Worm (Caenorhabditis elegans): ENCODE results near the gene ZK1058.3.

DNA sequence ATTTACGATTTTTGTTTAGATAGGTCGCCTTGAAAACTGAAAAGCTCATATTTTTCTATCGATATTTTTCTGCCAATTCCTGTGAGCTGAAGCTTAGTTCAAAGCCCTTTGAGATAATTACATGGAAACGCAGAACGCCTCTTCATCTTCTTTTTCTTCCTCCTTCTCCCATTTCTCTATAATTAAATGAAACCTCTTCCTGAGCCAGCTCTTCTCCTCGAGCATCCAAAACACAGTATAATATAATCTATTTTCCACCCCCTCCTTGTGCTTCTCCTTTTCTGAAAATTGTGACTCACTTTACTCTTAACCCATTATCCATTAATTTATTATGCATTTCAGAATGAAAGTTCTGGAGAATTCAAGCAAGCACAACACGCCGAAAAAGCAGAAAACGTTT is 37.6 kb downstream of the ZK1058.3 start, which contains the start of gene F37A8.5:
- TF ChIP-seq mdl-1 (tag; optimal IDR thresholded peaks at IDR 0.05) = no peak
- no peak for TF ChIP-seq elt-2 (tag; optimal IDR thresholded peaks at IDR 0.05)
- TF ChIP-seq sea-2 (GFP tag; optimal IDR thresholded peaks at IDR 0.05) = no peak
- no peak for TF ChIP-seq ceh-82 (tag; optimal IDR thresholded peaks at IDR 0.05)
- TF ChIP-seq fos-1 (tag; optimal IDR thresholded peaks at IDR 0.05) = no peak
- TF ChIP-seq pha-4 (tag; optimal IDR thresholded peaks at IDR 0.05) = no peak
- no peak for TF ChIP-seq nhr-76 (tag; optimal IDR thresholded peaks at IDR 0.05)
- no peak for TF ChIP-seq lin-39 (tag; optimal IDR thresholded peaks at IDR 0.05)
